Fruit fly (Drosophila melanogaster) ovary, adult (tissue): ENCODE data around the gene CG12310.

Experiments used
- CG17801 ChIP-seq: fragments of 200-800 bp; optimal IDR thresholded peaks from 2 replicates; lab custom pipeline; 2019; ENCODE audit warnings: missing biosample characterization, mild to moderate bottlenecking, missing genetic modification characterization, moderate library complexity; ENCODE audit not compliant: partially characterized antibody

The CG12310 gene

dm6 chr3L:15005774-15006173, 44.8 kb downstream of the CG12310 start:
- TF ChIP-seq CG17801 (GFP tag; lab: Kevin White, UChicago): no peak

DNA sequence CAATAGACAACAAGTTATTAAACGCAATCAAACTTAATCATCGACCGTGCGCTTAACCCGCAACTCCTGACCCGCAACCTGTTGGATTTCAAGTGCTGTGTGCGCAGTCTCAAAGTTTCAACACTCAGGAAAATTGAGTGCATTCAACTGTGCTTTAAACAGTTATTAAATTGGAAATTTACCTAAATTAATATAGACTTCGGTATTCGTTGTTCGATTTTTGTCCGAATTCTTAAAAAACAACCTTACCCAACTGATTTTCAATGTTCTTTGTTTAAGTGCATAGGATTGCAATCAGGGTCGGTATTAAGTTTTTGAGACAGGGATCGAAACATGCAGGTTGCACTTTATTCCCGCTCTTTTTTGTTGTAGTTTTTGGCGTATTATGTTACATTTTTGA, 45.5 kb downstream of the CG12310 start:
- no peak for TF ChIP-seq CG17801 (GFP tag; lab: Kevin White, UChicago)
